Worm (Caenorhabditis elegans): ENCODE results near the gene Y75B8A.6.

DNA sequence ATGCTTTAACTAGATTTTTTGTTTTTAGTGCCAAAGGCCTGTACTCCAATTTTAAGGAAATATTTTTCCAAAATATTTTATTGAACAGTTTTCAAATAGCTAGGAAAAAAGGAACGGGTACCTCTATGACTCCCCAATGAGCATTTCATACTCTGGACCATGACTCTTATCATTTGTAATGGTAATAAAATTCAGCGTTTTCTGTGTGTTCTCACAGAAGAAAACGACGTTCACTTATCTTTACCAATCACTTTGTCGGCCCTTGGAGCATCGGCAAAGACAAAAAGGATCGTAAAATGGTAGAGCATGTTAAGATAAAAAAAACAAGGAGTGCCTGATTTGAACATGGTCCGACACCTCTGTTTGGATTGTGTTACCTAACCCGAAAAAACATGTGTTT lies 42.6 kb downstream of the Y75B8A.6 start:
- TF ChIP-seq lsy-2 (tag; optimal IDR thresholded peaks at IDR 0.05), result no peak
- TF ChIP-seq mab-5 (tag; optimal IDR thresholded peaks at IDR 0.05), result no peak
- no peak for TF ChIP-seq nhr-76 (tag; optimal IDR thresholded peaks at IDR 0.05)
- no peak for TF ChIP-seq pha-4 (tag; optimal IDR thresholded peaks at IDR 0.05)
- TF ChIP-seq nhr-237 (tag; optimal IDR thresholded peaks at IDR 0.05), result no peak
- TF ChIP-seq lin-13 (tag; optimal IDR thresholded peaks at IDR 0.05), result no peak
- no peak for TF ChIP-seq mep-1 (tag; optimal IDR thresholded peaks at IDR 0.05)
- TF ChIP-seq flh-1 (GFP tag; optimal IDR thresholded peaks at IDR 0.05), result no peak
- TF ChIP-seq elt-1 (tag; optimal IDR thresholded peaks at IDR 0.05; ENCODE audit: borderline replicate concordance, insufficient read depth), result no peak
- no peak for TF ChIP-seq bed-3 (GFP tag; optimal IDR thresholded peaks at IDR 0.05)
- TF ChIP-seq unc-39 (tag; optimal IDR thresholded peaks at IDR 0.05), result no peak
- no peak for TF ChIP-seq sptf-1 (tag; optimal IDR thresholded peaks at IDR 0.05)
